Fruit fly (Drosophila melanogaster): ENCODE results near the gene Lip4.
A peak's percentile ranks its signal among the peaks of the same experiment; 100 is the strongest.

Gene Lip4

DNA sequence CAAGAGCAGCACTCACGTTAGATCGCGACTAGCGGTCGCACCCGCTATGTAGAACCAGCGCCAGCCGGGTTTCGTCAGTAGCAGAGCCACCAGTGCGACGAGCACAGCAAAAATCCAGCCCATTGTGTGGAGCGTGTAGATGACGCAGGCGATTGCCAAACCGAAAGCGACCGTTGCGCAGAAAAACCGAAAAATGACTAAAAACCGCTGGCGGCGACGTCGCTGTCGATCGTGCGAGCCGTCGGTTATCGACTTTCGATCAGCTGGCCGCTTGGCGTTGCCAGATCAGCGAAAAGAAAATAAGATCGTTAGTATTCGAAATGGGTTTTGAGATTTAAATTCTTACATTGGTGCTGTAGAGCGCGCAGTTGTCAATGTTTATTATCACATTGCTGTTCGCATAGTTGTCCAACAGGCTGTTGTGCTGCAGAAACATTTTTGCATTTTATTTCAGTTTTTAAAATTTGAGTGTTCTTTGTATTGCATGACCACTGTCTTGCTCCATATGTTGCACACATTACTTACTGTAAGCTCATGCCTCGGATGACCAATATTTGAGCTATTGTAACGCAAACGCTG is 10.8 kb upstream of the Lip4 start (continued):
- TF ChIP-seq CG31224 (GFP tag; IDR thresholded peaks at IDR 0.05): no peak
- no peak for TF ChIP-seq fd64A (GFP tag; optimal IDR thresholded peaks at IDR 0.05)
- peak; percentile 8 for TF ChIP-seq Abd-B (GFP tag; optimal IDR thresholded peaks at IDR 0.05)
- peak; percentile 56; the same call in 2 of the 3 replicates for TF ChIP-seq row (GFP tag; IDR thresholded peaks at IDR 0.05)
- TF ChIP-seq CG16815 (GFP tag; optimal IDR thresholded peaks at IDR 0.05): peak; percentile 14
- TF ChIP-seq seq (GFP tag; IDR thresholded peaks at IDR 0.05): 0 out of 2 replicates have a peak, but pooled peaks have one; percentile 7
- peak; percentile 36 for TF ChIP-seq CG17359 (tag; optimal IDR thresholded peaks at IDR 0.05)
- TF ChIP-seq Taf1 (GFP tag; IDR thresholded peaks at IDR 0.05): no peak; the same call in 1 of the 2 replicates
- TF ChIP-seq maf-S (GFP tag; optimal IDR thresholded peaks at IDR 0.05): no peak
- no peak for TF ChIP-seq CG15073 (GFP tag; optimal IDR thresholded peaks at IDR 0.05)
- TF ChIP-seq Oaz (GFP tag; IDR thresholded peaks at IDR 0.05): peak; percentile 31; the same call in 1 of the 2 replicates
- TF ChIP-seq fd3F (GFP tag; optimal IDR thresholded peaks at IDR 0.05): no peak
- TF ChIP-seq CG17385 (GFP tag; optimal IDR thresholded peaks at IDR 0.05): peak; percentile 36
- no peak for TF ChIP-seq crol (GFP tag; IDR thresholded peaks at IDR 0.05)
- TF ChIP-seq Awh (GFP tag; IDR thresholded peaks at IDR 0.05): 0 out of 2 replicates have a peak, but pooled peaks have one; percentile 55
- peak; percentile 0 for TF ChIP-seq chn (GFP tag; optimal IDR thresholded peaks at IDR 0.05)
- TF ChIP-seq CG12391 (tag; optimal IDR thresholded peaks at IDR 0.05): peak; percentile 27
- TF ChIP-seq Hmx (GFP tag; optimal IDR thresholded peaks at IDR 0.05): no peak
- no peak for TF ChIP-seq gt (GFP tag; IDR thresholded peaks at IDR 0.05)
- TF ChIP-seq H2.0 (GFP tag; IDR thresholded peaks at IDR 0.05): no peak
- 0 out of 2 replicates have a peak, but pooled peaks have one; percentile 14 for TF ChIP-seq CG17612 (GFP tag; IDR thresholded peaks at IDR 0.05)
- TF ChIP-seq pros (GFP tag; optimal IDR thresholded peaks at IDR 0.05): no peak
- no peak for TF ChIP-seq jing (GFP tag; optimal IDR thresholded peaks at IDR 0.05)
- TF ChIP-seq CG14050 (GFP tag; IDR thresholded peaks at IDR 0.05): peak; percentile 19; the same call in 2 of the 3 replicates
- peak; percentile 19 for TF ChIP-seq Dp (GFP tag; optimal IDR thresholded peaks at IDR 0.05)
- TF ChIP-seq Atf6 (GFP tag; IDR thresholded peaks at IDR 0.05): peak; percentile 71; the same call in 1 of the 2 replicates
- TF ChIP-seq hb (GFP tag; IDR thresholded peaks at IDR 0.05; ENCODE audit: partially characterized antibody): no peak
- no peak for TF ChIP-seq CG7786 (GFP tag; optimal IDR thresholded peaks at IDR 0.05)
- peak; percentile 40 to 42 for TF ChIP-seq dpn (GFP tag; optimal IDR thresholded peaks at IDR 0.05)
- TF ChIP-seq CG14667 (GFP tag; IDR thresholded peaks at IDR 0.05): no peak
- peak; percentile 37 for TF ChIP-seq CG12071 (GFP tag; optimal IDR thresholded peaks at IDR 0.05)
- peak; percentile 31 for TF ChIP-seq HLH54F (GFP tag; optimal IDR thresholded peaks at IDR 0.05)
- TF ChIP-seq CG3838 (GFP tag; optimal IDR thresholded peaks at IDR 0.05): no peak
- peak; percentile 23; the same call in 1 of the 3 replicates for TF ChIP-seq tgo (GFP tag; IDR thresholded peaks at IDR 0.05)
- peak; percentile 10 for TF ChIP-seq CG10267 (tag; optimal IDR thresholded peaks at IDR 0.05)
- TF ChIP-seq trem (tag; optimal IDR thresholded peaks at IDR 0.05): peak; percentile 8
- no peak for TF ChIP-seq Sry-δ (GFP tag; optimal IDR thresholded peaks at IDR 0.05)
- TF ChIP-seq CG1529 (GFP tag; optimal IDR thresholded peaks at IDR 0.05): no peak
- no peak for TF ChIP-seq grn (GFP tag; optimal IDR thresholded peaks at IDR 0.05)
- TF ChIP-seq CG3281 (GFP tag; optimal IDR thresholded peaks at IDR 0.05): peak; percentile 50
- 0 out of 2 replicates have a peak, but pooled peaks have one; percentile 11 for TF ChIP-seq peb (GFP tag; IDR thresholded peaks at IDR 0.05)
- 0 out of 3 replicates have a peak, but pooled peaks have one; percentile 39 for TF ChIP-seq dysf (GFP tag; IDR thresholded peaks at IDR 0.05)
- TF ChIP-seq bcd (GFP tag; optimal IDR thresholded peaks at IDR 0.05): peak; percentile 38
- TF ChIP-seq nerfin-1 (tag; optimal IDR thresholded peaks at IDR 0.05): no peak
- TF ChIP-seq sd (tag; optimal IDR thresholded peaks at IDR 0.05): peak; percentile 22
- no peak for TF ChIP-seq CG11723 (GFP tag; optimal IDR thresholded peaks at IDR 0.05)
- TF ChIP-seq ftz-f1 (GFP tag; optimal IDR thresholded peaks at IDR 0.05): peak; percentile 69
- no peak; the same call in 1 of the 2 replicates for TF ChIP-seq slbo (GFP tag; IDR thresholded peaks at IDR 0.05)
- 0 out of 2 replicates have a peak, but pooled peaks have one; percentile 16 for TF ChIP-seq Xrp1 (GFP tag; IDR thresholded peaks at IDR 0.05)
- no peak for TF ChIP-seq CG14965 (GFP tag; optimal IDR thresholded peaks at IDR 0.05; ENCODE audit: borderline replicate concordance)
